Fruit fly (Drosophila melanogaster) whole organism, embryonic: ENCODE results near the gene CG13622.

Experiments used
- Abd-B ChIP-seq: fragments of 200-800 bp; sonication (Bioruptor generic); optimal IDR thresholded peaks from 2 replicates; lab custom pipeline; 2018; ENCODE audit warnings: missing biosample characterization, mild to moderate bottlenecking, missing genetic modification characterization, moderate library complexity
- Bdp1 ChIP-seq: fragments of 200-800 bp; sonication (Bioruptor generic); optimal IDR thresholded peaks from 3 replicates; lab custom pipeline; 2016; ENCODE audit warnings: missing biosample characterization, missing genetic modification characterization
- C15 ChIP-seq: fragments of 200-800 bp; sonication (Bioruptor generic); IDR thresholded peaks from 3 replicates; pipeline ENCODE4 v1.3.6; 2022; ENCODE audit warnings: missing biosample characterization, missing genetic modification characterization
- CG10654 ChIP-seq: fragments of 200-800 bp; sonication (Bioruptor generic); optimal IDR thresholded peaks from 2 replicates; lab custom pipeline; 2016; ENCODE audit warnings: missing biosample characterization, missing genetic modification characterization
- CG12071 ChIP-seq: fragments of 200-800 bp; sonication (Bioruptor generic); optimal IDR thresholded peaks from 3 replicates; lab custom pipeline; 2018; ENCODE audit warnings: missing biosample characterization, mild to moderate bottlenecking, missing genetic modification characterization
- CG12942 ChIP-seq: fragments of 200-800 bp; sonication (Bioruptor generic); optimal IDR thresholded peaks from 3 replicates; lab custom pipeline; 2016; ENCODE audit warnings: missing biosample characterization, missing genetic modification characterization
- CG15696 ChIP-seq: fragments of 200-800 bp; sonication (Bioruptor generic); optimal IDR thresholded peaks from 2 replicates; lab custom pipeline; 2019; ENCODE audit warnings: missing biosample characterization, mild to moderate bottlenecking, missing genetic modification characterization, moderate library complexity
- CG16815 ChIP-seq: fragments of 200-800 bp; sonication (Bioruptor generic); optimal IDR thresholded peaks from 3 replicates; lab custom pipeline; 2017; ENCODE audit warnings: missing biosample characterization, mild to moderate bottlenecking, missing genetic modification characterization
- CG17802 ChIP-seq: fragments of 200-800 bp; sonication (Bioruptor generic); optimal IDR thresholded peaks from 2 replicates; lab custom pipeline; 2018; ENCODE audit warnings: missing biosample characterization, mild to moderate bottlenecking, missing genetic modification characterization, moderate library complexity
- CG18011 ChIP-seq: fragments of 200-800 bp; sonication (Bioruptor generic); optimal IDR thresholded peaks from 2 replicates; lab custom pipeline; 2017; ENCODE audit warnings: missing biosample characterization, missing genetic modification characterization, mild to moderate bottlenecking, moderate library complexity, missing genotype
- CG30403 ChIP-seq: fragments of 200-800 bp; sonication (Bioruptor generic); optimal IDR thresholded peaks from 3 replicates; lab custom pipeline; 2016; ENCODE audit warnings: missing biosample characterization, missing genetic modification characterization
- CG31224 ChIP-seq: fragments of 200-800 bp; sonication (Bioruptor generic); IDR thresholded peaks from 2 replicates; pipeline ENCODE4 v1.3.6; 2022; ENCODE audit warnings: missing biosample characterization, missing genetic modification characterization
- CG33213 ChIP-seq: fragments of 200-800 bp; sonication (Bioruptor generic); optimal IDR thresholded peaks from 3 replicates; lab custom pipeline; 2016; ENCODE audit warnings: missing biosample characterization, missing genetic modification characterization
- CG4707 ChIP-seq: fragments of 200-800 bp; sonication (Bioruptor generic); optimal IDR thresholded peaks from 2 replicates; lab custom pipeline; 2018; ENCODE audit warnings: missing biosample characterization, mild to moderate bottlenecking, missing genetic modification characterization, moderate library complexity
- CG7745 ChIP-seq: fragments of 200-800 bp; sonication (Bioruptor generic); optimal IDR thresholded peaks from 2 replicates; lab custom pipeline; 2018; ENCODE audit warnings: missing biosample characterization, mild to moderate bottlenecking, missing genetic modification characterization, moderate library complexity
- CG8359 ChIP-seq: fragments of 200-800 bp; sonication (Bioruptor generic); optimal IDR thresholded peaks from 2 replicates; lab custom pipeline; 2017; ENCODE audit warnings: missing biosample characterization, mild to moderate bottlenecking, missing genetic modification characterization, borderline replicate concordance
- CG8944 ChIP-seq: fragments of 200-800 bp; sonication (Bioruptor generic); optimal IDR thresholded peaks from 3 replicates; lab custom pipeline; 2016; ENCODE audit warnings: missing biosample characterization, missing genetic modification characterization
- CG9437 ChIP-seq: fragments of 200-800 bp; sonication (Bioruptor generic); optimal IDR thresholded peaks from 2 replicates; lab custom pipeline; 2018; ENCODE audit warnings: missing biosample characterization, mild to moderate bottlenecking, missing genetic modification characterization
- CG9932 ChIP-seq: fragments of 200-800 bp; sonication (Bioruptor generic); IDR thresholded peaks from 2 replicates; pipeline ENCODE4 v1.3.6; 2022; ENCODE audit warnings: missing biosample characterization, missing genetic modification characterization
- Doc3 ChIP-seq: fragments of 200-800 bp; sonication (Bioruptor generic); IDR thresholded peaks from 3 replicates; pipeline ENCODE4 v1.3.6; 2022; ENCODE audit warnings: missing biosample characterization, missing genetic modification characterization; ENCODE audit not compliant: partially characterized antibody
- Fer3 ChIP-seq: fragments of 200-800 bp; sonication (Bioruptor generic); optimal IDR thresholded peaks from 2 replicates; lab custom pipeline; 2018; ENCODE audit warnings: missing biosample characterization, mild to moderate bottlenecking, missing genetic modification characterization, moderate library complexity
- Jarid2 ChIP-seq: fragments of 200-800 bp; sonication (Bioruptor generic); optimal IDR thresholded peaks from 3 replicates; lab custom pipeline; 2017; ENCODE audit warnings: mild to moderate bottlenecking, missing biosample characterization, missing genetic modification reagents, missing genetic modification characterization
- MTF-1 ChIP-seq: fragments of 200-800 bp; sonication (Bioruptor generic); optimal IDR thresholded peaks from 2 replicates; lab custom pipeline; 2018; ENCODE audit warnings: missing biosample characterization, mild to moderate bottlenecking, missing genetic modification characterization, borderline replicate concordance
- Mad ChIP-seq: fragments of 200-800 bp; sonication (Bioruptor generic); optimal IDR thresholded peaks from 2 replicates; lab custom pipeline; 2016; ENCODE audit warnings: missing biosample characterization, missing genetic modification characterization
- NC2α ChIP-seq: fragments of 200-800 bp; sonication (Bioruptor generic); optimal IDR thresholded peaks from 2 replicates; lab custom pipeline; 2016; ENCODE audit warnings: missing biosample characterization, missing genetic modification characterization
- Six4 ChIP-seq: fragments of 200-800 bp; sonication (Bioruptor generic); optimal IDR thresholded peaks from 2 replicates; lab custom pipeline; 2016; ENCODE audit warnings: missing biosample characterization, missing genetic modification characterization
- Tbp ChIP-seq: fragments of >200 bp; optimal IDR thresholded peaks from 2 replicates; lab custom pipeline; 2018; ENCODE audit warnings: missing biosample characterization, missing genetic modification characterization
- ab ChIP-seq: fragments of 200-800 bp; sonication (Bioruptor generic); optimal IDR thresholded peaks from 2 replicates; lab custom pipeline; 2016; ENCODE audit warnings: missing biosample characterization, missing genetic modification characterization
- bsh ChIP-seq, 2 experiments: fragments of 200-800 bp; sonication (Bioruptor generic); optimal IDR thresholded peaks; 2 replicates each; lab custom pipeline; 2017 to 2018; ENCODE audit warnings: mild to moderate bottlenecking in 2 of 2, missing biosample characterization in 2 of 2, missing genetic modification characterization in 2 of 2, moderate library complexity in 1 of 2
- croc ChIP-seq: fragments of 200-800 bp; sonication (Bioruptor generic); conservative IDR thresholded peaks from 3 replicates; pipeline ENCODE4 v1.3.6; 2022; ENCODE audit warnings: missing biosample characterization, missing genetic modification characterization
- disco-r ChIP-seq: fragments of 200-800 bp; sonication (Bioruptor generic); optimal IDR thresholded peaks from 2 replicates; lab custom pipeline; 2016; ENCODE audit warnings: missing biosample characterization, missing genetic modification characterization
- dmrt11E ChIP-seq: fragments of 200-800 bp; sonication (Bioruptor generic); optimal IDR thresholded peaks from 3 replicates; lab custom pipeline; 2018; ENCODE audit warnings: missing biosample characterization, mild to moderate bottlenecking, missing genetic modification characterization, moderate library complexity
- dysf ChIP-seq: fragments of 200-800 bp; sonication (Bioruptor generic); IDR thresholded peaks from 3 replicates; pipeline ENCODE4 v1.3.6; 2022; ENCODE audit warnings: missing biosample characterization, missing genetic modification characterization
- ems ChIP-seq: fragments of 200-800 bp; sonication (Bioruptor generic); optimal IDR thresholded peaks from 3 replicates; lab custom pipeline; 2016; ENCODE audit warnings: missing biosample characterization, missing genetic modification characterization
- grn ChIP-seq: fragments of 200-800 bp; sonication (Bioruptor generic); optimal IDR thresholded peaks from 3 replicates; lab custom pipeline; 2017; ENCODE audit warnings: missing biosample characterization, missing genetic modification characterization
- gsb ChIP-seq: fragments of 200-800 bp; sonication (Bioruptor generic); IDR thresholded peaks from 2 replicates; pipeline ENCODE4 v1.3.6; 2022; ENCODE audit warnings: missing biosample characterization, missing genetic modification characterization
- hkb ChIP-seq, 2 experiments: fragments of 200-800 bp in 1 of 2; fragments of >200 bp in 1 of 2; sonication (Bioruptor generic) in 1 of 2; IDR thresholded peaks in 1 of 2; optimal IDR thresholded peaks in 1 of 2; 2 replicates each; pipeline versions ENCODE4 v1.3.6 to Lab custom; 2017 to 2022; ENCODE audit warnings: missing biosample characterization in 1 of 2, missing genetic modification characterization in 1 of 2
- lab ChIP-seq: fragments of 200-800 bp; sonication (Bioruptor generic); optimal IDR thresholded peaks from 3 replicates; lab custom pipeline; 2017; ENCODE audit warnings: missing biosample characterization, missing genetic modification characterization, mild to moderate bottlenecking, moderate library complexity, missing genetic modification reagents
- oc ChIP-seq: fragments of 200-800 bp; sonication (Bioruptor generic); optimal IDR thresholded peaks from 2 replicates; lab custom pipeline; 2018; ENCODE audit warnings: missing biosample characterization, mild to moderate bottlenecking, missing genetic modification characterization, moderate library complexity
- prd ChIP-seq, 3 experiments: fragments of >200 bp in 2 of 3; fragments of 200-800 bp in 1 of 3; sonication (Bioruptor generic) in 1 of 3; optimal IDR thresholded peaks in 2 of 3; IDR thresholded peaks in 1 of 3; 2 replicates in 2 of 3; 3 replicates in 1 of 3; pipeline versions ENCODE4 v1.3.6 to Lab custom; 2017 to 2022; ENCODE audit warnings: missing biosample characterization in 1 of 3, missing genetic modification characterization in 1 of 3
- pzg ChIP-seq: fragments of 200-800 bp; sonication (Bioruptor generic); optimal IDR thresholded peaks from 3 replicates; lab custom pipeline; 2018; ENCODE audit warnings: missing biosample characterization, mild to moderate bottlenecking, missing genetic modification characterization, moderate library complexity
- sim ChIP-seq: fragments of 200-800 bp; sonication (Bioruptor generic); IDR thresholded peaks from 2 replicates; pipeline ENCODE4 v1.3.6; 2022; ENCODE audit warnings: missing biosample characterization, missing genetic modification characterization
- slbo ChIP-seq: fragments of 200-800 bp; sonication (Bioruptor generic); IDR thresholded peaks from 2 replicates; pipeline ENCODE4 v1.3.6; 2022; ENCODE audit warnings: missing biosample characterization, missing genetic modification characterization
- sna ChIP-seq: fragments of 200-800 bp; sonication (Bioruptor generic); IDR thresholded peaks from 2 replicates; pipeline ENCODE4 v1.3.6; 2022; ENCODE audit warnings: missing biosample characterization, missing genetic modification characterization; ENCODE audit not compliant: partially characterized antibody
- stwl ChIP-seq: fragments of 200-800 bp; sonication (Bioruptor generic); optimal IDR thresholded peaks from 3 replicates; lab custom pipeline; 2018; ENCODE audit warnings: missing biosample characterization, mild to moderate bottlenecking, missing genetic modification characterization, moderate library complexity
- unpg ChIP-seq: fragments of 200-800 bp; sonication (Bioruptor generic); optimal IDR thresholded peaks from 3 replicates; lab custom pipeline; 2018; ENCODE audit warnings: missing biosample characterization, mild to moderate bottlenecking, missing genetic modification characterization, moderate library complexity
- vfl ChIP-seq: fragments of 200-800 bp; sonication (Bioruptor generic); optimal IDR thresholded peaks from 2 replicates; lab custom pipeline; 2016; ENCODE audit warnings: missing biosample characterization, missing genetic modification characterization
- wdn ChIP-seq: fragments of 200-800 bp; sonication (Bioruptor generic); IDR thresholded peaks from 2 replicates; pipeline ENCODE4 v1.3.6; 2022; ENCODE audit warnings: missing biosample characterization, missing genetic modification characterization
- wek ChIP-seq: fragments of 200-800 bp; sonication (Bioruptor generic); optimal IDR thresholded peaks from 3 replicates; lab custom pipeline; 2018; ENCODE audit warnings: missing biosample characterization, mild to moderate bottlenecking, missing genetic modification characterization, moderate library complexity

CG13622 gene

DNA sequence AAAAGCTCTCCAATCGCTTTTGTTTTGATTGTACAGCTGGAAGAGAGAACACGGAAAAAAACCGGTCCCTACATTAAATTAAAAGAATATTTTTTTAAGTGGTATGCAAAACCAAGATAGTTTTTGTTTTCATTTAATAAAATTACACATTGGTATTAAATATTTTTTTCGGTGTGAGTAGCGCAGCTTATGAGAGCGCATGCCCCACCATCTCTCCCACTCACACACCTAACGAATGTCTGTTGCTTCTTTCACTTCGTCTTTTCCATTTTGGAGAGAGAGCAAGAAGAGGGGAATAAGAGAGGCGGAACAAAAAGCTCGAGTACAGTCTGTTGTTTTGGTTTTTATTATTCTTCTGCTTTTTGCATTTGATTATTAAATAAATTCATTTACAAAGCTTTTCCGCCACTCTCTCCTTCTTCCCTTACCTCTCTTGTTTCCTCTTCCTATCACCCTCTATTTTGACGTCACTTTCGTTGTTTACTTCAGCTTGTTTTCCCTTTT, 49.1 kb upstream of the CG13622 start (continued):
- peak; percentile 54 for TF ChIP-seq CG7745 (tag; lab: Kevin White, UChicago)
- TF ChIP-seq CG10654 = peak; percentile 95
- peak; percentile 92 for TF ChIP-seq croc (GFP tag; lab: Robert Waterston, UW)
- peak; percentile 98 for TF ChIP-seq wdn (GFP tag; lab: Robert Waterston, UW)
- peak; percentile 91 for TF ChIP-seq MTF-1
- peak; percentile 96 for TF ChIP-seq Mad (GFP tag; lab: Kevin White, UChicago)
- TF ChIP-seq hkb (optimal IDR thresholded peaks at IDR 0.05; lab: Kevin White, UChicago) = no peak
- TF ChIP-seq hkb (GFP tag; IDR thresholded peaks at IDR 0.05; lab: Robert Waterston, UW) = peak; percentile 99
- TF ChIP-seq CG15696 (tag; lab: Kevin White, UChicago) = peak; percentile 74
- peak; percentile 88 for TF ChIP-seq disco-r
- TF ChIP-seq CG8944 (GFP tag; lab: Kevin White, UChicago) = peak; percentile 90
- TF ChIP-seq wek = peak; percentile 78
- peak; percentile 90 to 98 for TF ChIP-seq bsh (GFP tag; optimal IDR thresholded peaks at IDR 0.05; lab: Kevin White, UChicago)
- peak; percentile 79 for TF ChIP-seq CG8359 (GFP tag; lab: Kevin White, UChicago)
- peak; percentile 81 for TF ChIP-seq CG17802 (tag; lab: Kevin White, UChicago)
- peak; percentile 97 for TF ChIP-seq gsb (GFP tag; lab: Robert Waterston, UW)
- peak; percentile 74 for TF ChIP-seq grn (GFP tag; lab: Kevin White, UChicago)
- TF ChIP-seq CG9932 (GFP tag; lab: Robert Waterston, UW) = peak; percentile 99
- no peak for TF ChIP-seq stwl (tag; lab: Kevin White, UChicago)
- TF ChIP-seq ems (GFP tag; lab: Kevin White, UChicago) = peak; percentile 98
- peak; percentile 96 for TF ChIP-seq Six4 (GFP tag; lab: Kevin White, UChicago)
- TF ChIP-seq CG9437 = peak; percentile 91
- peak; percentile 91 for TF ChIP-seq Bdp1
- TF ChIP-seq CG4707 (GFP tag; lab: Kevin White, UChicago) = peak; percentile 88
- peak; percentile 99 for TF ChIP-seq dysf (GFP tag; lab: Robert Waterston, UW)
- TF ChIP-seq CG30403 (GFP tag; lab: Kevin White, UChicago) = peak; percentile 98
- TF ChIP-seq Fer3 (tag; lab: Kevin White, UChicago) = peak; percentile 98
- peak; percentile 95 for TF ChIP-seq CG33213 (GFP tag; lab: Kevin White, UChicago)
- no peak for TF ChIP-seq prd (optimal IDR thresholded peaks at IDR 0.05; lab: Kevin White, UChicago)
- peak; percentile 98 for TF ChIP-seq prd (GFP tag; IDR thresholded peaks at IDR 0.05; lab: Robert Waterston, UW)
- peak; percentile 95 for TF ChIP-seq CG31224 (GFP tag; lab: Robert Waterston, UW)
- TF ChIP-seq CG12942 = peak; percentile 94
- TF ChIP-seq oc (tag; lab: Kevin White, UChicago) = peak; percentile 99
- peak; percentile 99 for TF ChIP-seq lab (GFP tag; lab: Kevin White, UChicago)
- TF ChIP-seq CG16815 (GFP tag; lab: Kevin White, UChicago) = peak; percentile 85
- TF ChIP-seq slbo (GFP tag; lab: Robert Waterston, UW) = peak; percentile 99
- peak; percentile 89 for TF ChIP-seq Jarid2 (GFP tag; lab: Kevin White, UChicago)
- peak; percentile 88 for TF ChIP-seq Abd-B
- TF ChIP-seq NC2α (GFP tag; lab: Kevin White, UChicago) = peak; percentile 83
- TF ChIP-seq, all 482 proteins: peak for 435

DNA sequence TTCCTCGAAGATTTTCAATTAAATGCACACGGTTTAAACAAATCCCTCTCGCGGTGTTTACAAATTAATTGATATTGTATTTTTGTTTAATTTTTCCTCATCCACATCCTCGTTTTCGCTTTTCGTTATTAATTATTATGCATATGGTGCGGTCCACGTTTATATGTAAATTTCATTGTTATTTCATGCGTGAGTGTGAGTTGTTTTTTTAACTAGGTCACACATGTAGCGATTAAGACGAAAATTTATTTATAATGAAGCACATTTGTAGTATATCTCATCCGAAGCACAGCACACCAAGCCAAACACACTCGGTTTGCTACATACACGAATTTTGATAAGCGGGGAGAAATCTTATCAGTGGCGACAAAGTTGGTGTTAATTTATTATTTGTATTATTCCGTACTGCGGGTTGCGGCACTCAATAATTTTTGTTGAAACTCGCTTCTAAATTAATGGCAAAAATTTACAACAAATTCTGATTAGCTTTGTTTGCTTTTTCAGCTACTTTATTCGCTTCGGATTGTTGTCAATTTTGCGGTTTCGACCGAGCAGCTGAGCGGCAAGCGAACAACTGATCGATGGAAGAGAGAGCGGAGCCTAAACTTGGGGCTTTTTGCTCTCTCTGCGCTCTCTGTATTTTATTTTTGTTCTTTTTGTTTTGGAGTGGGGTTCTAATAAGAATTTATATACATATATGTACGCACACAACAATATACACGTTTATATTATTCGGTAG, 48.1 kb upstream of the CG13622 start:
- TF ChIP-seq ab = no peak
- TF ChIP-seq unpg (GFP tag; lab: Kevin White, UChicago) = no peak
- no peak for TF ChIP-seq pzg (GFP tag; lab: Kevin White, UChicago)
- no peak for TF ChIP-seq C15 (GFP tag; lab: Robert Waterston, UW)
- no peak for TF ChIP-seq sna (GFP tag; lab: Robert Waterston, UW)
- TF ChIP-seq vfl (GFP tag; lab: Kevin White, UChicago) = no peak
- TF ChIP-seq CG12071 (GFP tag; lab: Kevin White, UChicago) = peak; percentile 16
- TF ChIP-seq Doc3 (GFP tag; lab: Robert Waterston, UW) = no peak
- no peak for TF ChIP-seq sim (GFP tag; lab: Robert Waterston, UW)
- no peak for TF ChIP-seq Tbp (GFP tag; lab: Kevin White, UChicago)
- TF ChIP-seq CG18011 (GFP tag; lab: Kevin White, UChicago) = no peak
- no peak for TF ChIP-seq dmrt11E
